Worm (Caenorhabditis elegans): ENCODE measurements around the gene C37C3.10.

The C37C3.10 gene

DNA sequence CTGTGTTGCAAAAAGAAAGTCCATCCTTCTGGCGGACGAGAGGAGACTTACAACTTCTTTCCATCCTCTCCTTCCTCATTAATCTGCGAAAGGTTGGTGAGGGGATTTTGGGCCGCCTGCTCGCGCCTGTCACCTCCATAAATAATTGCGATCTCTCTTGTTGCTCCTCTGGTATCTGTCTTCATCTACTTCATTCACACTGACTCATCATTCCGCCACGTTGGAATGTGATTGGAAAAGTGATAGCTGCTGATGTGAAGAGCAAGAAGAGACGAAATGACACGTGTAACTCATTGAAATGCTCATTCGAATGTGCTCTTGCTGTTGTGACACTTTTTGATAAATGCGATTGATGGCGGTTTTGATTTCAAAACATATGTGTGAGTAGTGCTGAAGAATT lies 40.2 kb downstream of the C37C3.10 start:
- TF ChIP-seq unc-62 (GFP tag; optimal IDR thresholded peaks at IDR 0.05), result no peak

DNA sequence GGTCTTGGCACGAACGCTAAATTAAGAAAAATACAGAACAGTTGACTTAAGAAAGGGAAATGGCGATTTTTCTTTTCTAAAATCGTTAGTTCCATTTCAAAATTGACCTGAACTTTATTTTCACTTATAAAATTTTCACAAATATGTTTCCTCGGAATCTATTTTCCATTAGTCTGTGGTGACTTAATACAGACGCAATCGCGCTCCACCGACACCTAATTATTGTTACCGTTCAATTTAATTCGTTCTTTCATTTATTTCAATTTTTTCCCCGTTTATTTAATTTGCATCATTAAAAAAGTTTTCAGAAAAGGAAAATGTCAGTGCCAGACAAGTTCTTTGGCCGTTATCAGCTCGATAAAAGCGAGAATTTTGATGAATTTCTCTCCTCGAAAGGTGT lies 42.6 kb downstream of the C37C3.10 start, which contains the start of gene lbp-4:
Gene lbp-4, plus strand, starts transcription at position 309 of the 400 bp plus-strand sequence.
- no peak for TF ChIP-seq unc-62 (GFP tag; optimal IDR thresholded peaks at IDR 0.05)

DNA sequence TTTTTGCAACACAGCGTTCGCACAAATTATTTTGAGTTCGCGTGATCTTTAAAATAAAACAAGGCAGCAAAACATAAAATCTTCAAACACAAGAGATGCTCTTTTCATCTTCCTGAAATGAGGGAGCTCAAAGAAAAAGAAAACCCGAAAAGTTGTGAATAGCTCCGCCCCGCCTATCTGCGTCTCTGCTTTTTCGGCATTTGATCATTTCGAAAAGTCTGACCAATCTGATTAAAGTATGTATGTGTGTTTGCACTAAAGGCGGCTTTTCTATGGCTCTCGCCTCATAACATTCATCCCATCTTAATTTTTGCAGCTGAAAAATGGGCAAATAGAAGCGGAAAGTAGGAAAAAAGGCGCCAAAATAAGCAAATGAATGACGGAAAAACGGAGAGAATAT lies 43.3 kb downstream of the C37C3.10 start:
- TF ChIP-seq unc-62 (GFP tag; optimal IDR thresholded peaks at IDR 0.05), result no peak

DNA sequence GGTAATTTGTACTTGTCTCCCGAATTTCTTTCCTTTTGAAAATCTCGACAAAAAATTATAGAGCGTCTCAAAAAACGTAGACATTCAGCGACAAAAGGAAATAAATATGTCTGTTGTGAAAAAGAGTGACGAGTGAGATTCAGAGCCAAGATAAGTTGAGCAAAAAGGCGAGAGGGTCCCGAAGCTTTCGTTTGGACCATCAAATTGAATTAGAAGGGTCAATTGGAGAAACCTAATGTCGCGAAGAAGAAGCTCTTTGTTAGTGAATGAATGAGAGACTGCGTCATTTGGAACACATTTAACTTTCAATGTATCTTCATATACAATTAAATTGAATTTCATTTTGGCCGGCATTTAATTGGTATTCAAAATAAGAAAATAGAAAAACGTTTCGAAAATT lies 46.4 kb downstream of the C37C3.10 start:
- TF ChIP-seq unc-62 (GFP tag; optimal IDR thresholded peaks at IDR 0.05), result no peak

DNA sequence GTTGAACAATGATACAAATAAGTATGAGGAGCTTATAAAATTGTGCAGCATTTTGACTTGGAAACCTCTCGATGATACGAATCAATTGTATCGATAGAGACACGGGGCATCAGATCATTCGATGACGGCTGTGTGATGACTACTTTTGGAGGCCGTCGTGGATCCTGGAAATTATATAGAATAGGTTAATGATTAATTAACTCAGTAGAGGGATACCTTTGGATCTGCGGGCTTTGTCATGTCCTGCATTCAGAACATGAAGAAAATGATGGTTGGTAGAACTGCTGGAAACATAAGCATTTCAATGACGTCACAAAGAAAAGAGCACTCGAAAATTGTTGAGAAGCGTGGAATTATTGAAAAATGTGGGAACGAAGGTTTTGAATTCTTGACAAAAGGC lies 48.3 kb downstream of the C37C3.10 start, which contains the start of gene ZK742.6:
Gene ZK742.6, minus strand, starts transcription at position 342 of the 400 bp plus-strand sequence.
- TF ChIP-seq unc-62 (GFP tag; optimal IDR thresholded peaks at IDR 0.05), result no peak

Data from whole organism, dauer.